Fruit fly (Drosophila melanogaster): Measurements from ENCODE around the gene HisRS.

HisRS gene

dm6 chrX:18522395-18523104 lies 7.3 kb downstream of the HisRS start, which contains the start of gene CG6481 (continued):
- TF ChIP-seq crol (GFP tag; IDR thresholded peaks at IDR 0.05), result peak; percentile 72
- TF ChIP-seq gsb-n (tag; optimal IDR thresholded peaks at IDR 0.05), result peak; percentile 57
- peak; percentile 19 for TF ChIP-seq CG11504 (tag; optimal IDR thresholded peaks at IDR 0.05)
- peak in 1 of 2 experiments; percentile 22 for TF ChIP-seq bsh (GFP tag; optimal IDR thresholded peaks at IDR 0.05)
- peak; percentile 68 for TF ChIP-seq sens (GFP tag)
- TF ChIP-seq phol (tag; optimal IDR thresholded peaks at IDR 0.05), result peak; percentile 29
- TF ChIP-seq CG14710 (tag; optimal IDR thresholded peaks at IDR 0.05), result peak; percentile 12
- no peak for TF ChIP-seq knrl (GFP tag; IDR thresholded peaks at IDR 0.05; ENCODE audit: partially characterized antibody)
- no peak for TF ChIP-seq prd (optimal IDR thresholded peaks at IDR 0.05)
- peak; percentile 25; the same call in 1 of the 3 replicates for TF ChIP-seq prd (GFP tag; IDR thresholded peaks at IDR 0.05)
- TF ChIP-seq lola (GFP tag; optimal IDR thresholded peaks at IDR 0.05), result peak in 1 of 3 experiments; percentile 19
- TF ChIP-seq CG9727 (GFP tag; optimal IDR thresholded peaks at IDR 0.05), result no peak
- peak; percentile 7 for TF ChIP-seq D19A (tag; optimal IDR thresholded peaks at IDR 0.05)
- no peak for TF ChIP-seq CG5245 (GFP tag; optimal IDR thresholded peaks at IDR 0.05)

- TF ChIP-seq CG7556 (GFP tag; optimal IDR thresholded peaks at IDR 0.05), result peak; percentile 36
- TF ChIP-seq CG17328 (GFP tag; IDR thresholded peaks at IDR 0.05), result 0 out of 2 replicates have a peak, but pooled peaks have one; percentile 10
- no peak for TF ChIP-seq CG4360 (GFP tag; IDR thresholded peaks at IDR 0.05)
- peak; percentile 39 for TF ChIP-seq CG7839 (tag; optimal IDR thresholded peaks at IDR 0.05)
- peak; percentile 54 for TF ChIP-seq nmo (GFP tag; optimal IDR thresholded peaks at IDR 0.05)
- peak; percentile 45 for TF ChIP-seq CG33557 (GFP tag; optimal IDR thresholded peaks at IDR 0.05)
- peak; percentile 8 for TF ChIP-seq Oli (tag; optimal IDR thresholded peaks at IDR 0.05)
- peak in 1 of 2 experiments; percentile 23 for TF ChIP-seq Hr51 (GFP tag; optimal IDR thresholded peaks at IDR 0.05)
- TF ChIP-seq CG10979 (tag; optimal IDR thresholded peaks at IDR 0.05), result peak; percentile 5
- TF ChIP-seq CG14710 (tag; optimal IDR thresholded peaks at IDR 0.05), result peak; percentile 11
- TF ChIP-seq crp (GFP tag; optimal IDR thresholded peaks at IDR 0.05), result no peak
- peak; percentile 2 for TF ChIP-seq Hr3 (GFP tag; optimal IDR thresholded peaks at IDR 0.05)
- TF ChIP-seq lola (GFP tag; optimal IDR thresholded peaks at IDR 0.05), result peak in 1 of 3 experiments; percentile 68
- TF ChIP-seq CG9727 (GFP tag; optimal IDR thresholded peaks at IDR 0.05), result peak; percentile 53
- peak; percentile 32; the same call in 1 of the 2 replicates for TF ChIP-seq CG31441 (GFP tag; IDR thresholded peaks at IDR 0.05)
- no peak for TF ChIP-seq crc (GFP tag; optimal IDR thresholded peaks at IDR 0.05)
- peak; percentile 54 for TF ChIP-seq gem (tag; optimal IDR thresholded peaks at IDR 0.05)
- TF ChIP-seq CG11504 (tag; optimal IDR thresholded peaks at IDR 0.05), result peak; percentile 43
- TF ChIP-seq Hr78 (GFP tag; optimal IDR thresholded peaks at IDR 0.05), result peak in 1 of 2 experiments; percentile 70
- TF ChIP-seq kah (GFP tag; optimal IDR thresholded peaks at IDR 0.05), result no peak
- TF ChIP-seq CG1529 (GFP tag; optimal IDR thresholded peaks at IDR 0.05), result no peak
- peak; percentile 28; the same call in 1 of the 3 replicates for TF ChIP-seq CG17361 (GFP tag; IDR thresholded peaks at IDR 0.05)
- TF ChIP-seq CG9437 (GFP tag; optimal IDR thresholded peaks at IDR 0.05), result peak; percentile 16
- TF ChIP-seq CG13624 (GFP tag; optimal IDR thresholded peaks at IDR 0.05), result no peak
- TF ChIP-seq Ssrp (tag; optimal IDR thresholded peaks at IDR 0.05), result peak; percentile 20
- peak; percentile 39 for TF ChIP-seq Ets65A (GFP tag)
- TF ChIP-seq CG2712 (tag; optimal IDR thresholded peaks at IDR 0.05), result peak; percentile 42
- TF ChIP-seq CG8924 (tag; optimal IDR thresholded peaks at IDR 0.05), result peak; percentile 29
- no peak for TF ChIP-seq Usf (GFP tag; optimal IDR thresholded peaks at IDR 0.05)
- TF ChIP-seq chm (GFP tag; IDR thresholded peaks at IDR 0.05), result no peak
- TF ChIP-seq CG12391 (tag; optimal IDR thresholded peaks at IDR 0.05), result peak; percentile 32
- TF ChIP-seq CG10462 (GFP tag; optimal IDR thresholded peaks at IDR 0.05), result no peak
- peak; percentile 71 for TF ChIP-seq CG18262 (tag; optimal IDR thresholded peaks at IDR 0.05)
- peak; percentile 20 for TF ChIP-seq CG17829 (tag; optimal IDR thresholded peaks at IDR 0.05)
- TF ChIP-seq Med (GFP tag), result peak; percentile 11
These were observed 8.1 kb downstream of the HisRS start for dm6 chrX:18523146-18523812.
